Fruit fly (Drosophila melanogaster) whole organism, embryonic: ENCODE results near the gene CG10512.
A peak's percentile ranks its signal among the peaks of the same experiment; 100 is the strongest.

ENCODE experiments used
- CG10274 ChIP-seq: fragments of 200-800 bp; sonication (Bioruptor generic); optimal IDR thresholded peaks from 3 replicates; lab custom pipeline; 2017; ENCODE audit warnings: missing biosample characterization, mild to moderate bottlenecking, missing genetic modification characterization
- CG10959 ChIP-seq: fragments of 200-800 bp; sonication (Bioruptor generic); IDR thresholded peaks from 2 replicates; pipeline ENCODE4 v1.3.6; 2022; ENCODE audit warnings: missing biosample characterization, missing genetic modification characterization
- CG11398 ChIP-seq: fragments of 200-800 bp; sonication (Bioruptor generic); optimal IDR thresholded peaks from 2 replicates; lab custom pipeline; 2016; ENCODE audit warnings: missing biosample characterization, missing genetic modification characterization
- CG13424 ChIP-seq: fragments of 200-800 bp; sonication (Bioruptor generic); optimal IDR thresholded peaks from 2 replicates; lab custom pipeline; 2019; ENCODE audit warnings: missing biosample characterization, mild to moderate bottlenecking, missing genetic modification characterization, moderate library complexity
- CG13624 ChIP-seq: fragments of 200-800 bp; sonication (Bioruptor generic); optimal IDR thresholded peaks from 2 replicates; lab custom pipeline; 2016; ENCODE audit warnings: missing biosample characterization, missing genetic modification characterization
- CG15269 ChIP-seq: fragments of 200-800 bp; sonication (Bioruptor generic); optimal IDR thresholded peaks from 2 replicates; lab custom pipeline; 2018; ENCODE audit warnings: missing biosample characterization, mild to moderate bottlenecking, missing genetic modification characterization, moderate library complexity
- CG1529 ChIP-seq: fragments of 200-800 bp; sonication (Bioruptor generic); optimal IDR thresholded peaks from 3 replicates; lab custom pipeline; 2018; ENCODE audit warnings: missing biosample characterization, missing genetic modification characterization
- CG15601 ChIP-seq: fragments of 200-800 bp; sonication (Bioruptor generic); optimal IDR thresholded peaks from 3 replicates; lab custom pipeline; 2019; ENCODE audit warnings: missing biosample characterization, mild to moderate bottlenecking, missing genetic modification characterization, moderate library complexity
- CG16779 ChIP-seq: fragments of 200-800 bp; sonication (Bioruptor generic); IDR thresholded peaks from 2 replicates; pipeline ENCODE4 v1.3.6; 2022; ENCODE audit warnings: missing biosample characterization, missing genetic modification characterization
- CG16813 ChIP-seq: fragments of 200-800 bp; sonication (Bioruptor generic); IDR thresholded peaks from 3 replicates; pipeline ENCODE4 v1.3.6; 2022; ENCODE audit warnings: missing biosample characterization, missing genetic modification characterization; ENCODE audit not compliant: partially characterized antibody
- CG17186 ChIP-seq: fragments of 200-800 bp; sonication (Bioruptor generic); optimal IDR thresholded peaks from 3 replicates; lab custom pipeline; 2017; ENCODE audit warnings: missing biosample characterization, missing genetic modification reagents, missing genetic modification characterization
- CG17361 ChIP-seq: fragments of 200-800 bp; sonication (Bioruptor generic); IDR thresholded peaks from 3 replicates; pipeline ENCODE4 v1.3.6; 2022; ENCODE audit warnings: missing biosample characterization, missing genetic modification characterization
- CG17802 ChIP-seq: fragments of 200-800 bp; sonication (Bioruptor generic); optimal IDR thresholded peaks from 2 replicates; lab custom pipeline; 2018; ENCODE audit warnings: missing biosample characterization, mild to moderate bottlenecking, missing genetic modification characterization, moderate library complexity
- CG18476 ChIP-seq: fragments of 200-800 bp; sonication (Bioruptor generic); optimal IDR thresholded peaks from 2 replicates; lab custom pipeline; 2016; ENCODE audit warnings: missing biosample characterization, mild to moderate bottlenecking, missing genetic modification characterization
- CG2199 ChIP-seq: fragments of 200-800 bp; sonication (Bioruptor generic); IDR thresholded peaks from 3 replicates; pipeline ENCODE4 v1.3.6; 2022; ENCODE audit warnings: missing biosample characterization, missing genetic modification characterization
- CG2889 ChIP-seq: fragments of 200-800 bp; sonication (Bioruptor generic); IDR thresholded peaks from 3 replicates; pipeline ENCODE4 v1.3.6; 2022; ENCODE audit warnings: missing biosample characterization, missing genetic modification characterization
- CG31441 ChIP-seq: fragments of 200-800 bp; sonication (Bioruptor generic); IDR thresholded peaks from 2 replicates; pipeline ENCODE4 v1.3.6; 2022; ENCODE audit warnings: missing biosample characterization, missing genetic modification characterization
- CG32767 ChIP-seq: fragments of 200-800 bp; sonication (Bioruptor generic); IDR thresholded peaks from 2 replicates; pipeline ENCODE4 v1.3.6; 2022; ENCODE audit warnings: missing biosample characterization, missing genetic modification characterization
- CG3407 ChIP-seq: fragments of 200-800 bp; sonication (Bioruptor generic); optimal IDR thresholded peaks from 2 replicates; lab custom pipeline; 2018; ENCODE audit warnings: missing biosample characterization, mild to moderate bottlenecking, missing genetic modification characterization
- CG8924 ChIP-seq: fragments of 200-800 bp; optimal IDR thresholded peaks from 3 replicates; lab custom pipeline; 2019; ENCODE audit warnings: missing biosample characterization, mild to moderate bottlenecking, missing genetic modification characterization, moderate library complexity
- CG9215 ChIP-seq: fragments of 200-800 bp; sonication (Bioruptor generic); IDR thresholded peaks from 2 replicates; pipeline ENCODE4 v1.3.6; 2022; ENCODE audit warnings: missing biosample characterization, missing genetic modification characterization
- D ChIP-seq, 2 experiments: fragments of 200-800 bp in 1 of 2; fragments of >200 bp in 1 of 2; sonication (Bioruptor generic) in 1 of 2; optimal IDR thresholded peaks; 2 replicates in 1 of 2; 3 replicates in 1 of 2; lab custom pipeline; 2017; ENCODE audit warnings: mild to moderate bottlenecking in 1 of 2, missing biosample characterization in 1 of 2, missing genetic modification characterization in 1 of 2, missing genetic modification reagents in 1 of 2
- Deaf1 ChIP-seq: fragments of 200-800 bp; optimal IDR thresholded peaks from 3 replicates; lab custom pipeline; 2019; ENCODE audit warnings: missing biosample characterization, mild to moderate bottlenecking, missing genetic modification characterization, moderate library complexity
- Ets65A ChIP-seq: fragments of 200-800 bp; sonication (Bioruptor generic); peaks from one replicate; lab custom pipeline; 2016; ENCODE audit warnings: missing biosample characterization, missing genetic modification characterization
- Hmr ChIP-seq: fragments of 200-800 bp; sonication (Bioruptor generic); optimal IDR thresholded peaks from 3 replicates; lab custom pipeline; 2017; ENCODE audit warnings: mild to moderate bottlenecking, missing biosample characterization, missing genetic modification reagents, missing genetic modification characterization
- MTF-1 ChIP-seq: fragments of 200-800 bp; sonication (Bioruptor generic); optimal IDR thresholded peaks from 2 replicates; lab custom pipeline; 2018; ENCODE audit warnings: missing biosample characterization, mild to moderate bottlenecking, missing genetic modification characterization, borderline replicate concordance
- Meics ChIP-seq: fragments of 200-800 bp; sonication (Bioruptor generic); optimal IDR thresholded peaks from 2 replicates; lab custom pipeline; 2017; ENCODE audit warnings: missing biosample characterization, mild to moderate bottlenecking, missing genetic modification characterization
- Nf-YA ChIP-seq: fragments of 200-800 bp; sonication (Bioruptor generic); IDR thresholded peaks from 2 replicates; pipeline ENCODE4 v1.3.6; 2022; ENCODE audit warnings: missing biosample characterization, missing genetic modification characterization
- Ptx1 ChIP-seq: fragments of 200-800 bp; sonication (Bioruptor generic); IDR thresholded peaks from 2 replicates; pipeline ENCODE4 v1.3.6; 2022; ENCODE audit warnings: missing biosample characterization, missing genetic modification characterization
- Sry-β ChIP-seq: fragments of 200-800 bp; sonication (Bioruptor generic); optimal IDR thresholded peaks from 2 replicates; lab custom pipeline; 2018; ENCODE audit warnings: missing biosample characterization, mild to moderate bottlenecking, missing genetic modification characterization, moderate library complexity
- al ChIP-seq: fragments of 200-800 bp; sonication (Bioruptor generic); IDR thresholded peaks from 2 replicates; pipeline ENCODE4 v1.3.6; 2022; ENCODE audit warnings: missing biosample characterization, missing genetic modification characterization
- az2 ChIP-seq: fragments of 200-800 bp; sonication (Bioruptor generic); optimal IDR thresholded peaks from 3 replicates; lab custom pipeline; 2016; ENCODE audit warnings: missing biosample characterization, missing genetic modification characterization
- chinmo ChIP-seq: fragments of 200-800 bp; sonication (Bioruptor generic); IDR thresholded peaks from 4 replicates; pipeline ENCODE4 v1.3.6; 2022; ENCODE audit warnings: missing biosample characterization, missing genetic modification characterization; ENCODE audit not compliant: partially characterized antibody
- crol ChIP-seq: fragments of 200-800 bp; sonication (Bioruptor generic); IDR thresholded peaks from 2 replicates; pipeline ENCODE4 v1.3.6; 2022; ENCODE audit warnings: missing biosample characterization, missing genetic modification characterization
- dmrt11E ChIP-seq: fragments of 200-800 bp; sonication (Bioruptor generic); optimal IDR thresholded peaks from 3 replicates; lab custom pipeline; 2018; ENCODE audit warnings: missing biosample characterization, mild to moderate bottlenecking, missing genetic modification characterization, moderate library complexity
- ems ChIP-seq: fragments of 200-800 bp; sonication (Bioruptor generic); optimal IDR thresholded peaks from 3 replicates; lab custom pipeline; 2016; ENCODE audit warnings: missing biosample characterization, missing genetic modification characterization
- fd3F ChIP-seq: fragments of 200-800 bp; sonication (Bioruptor generic); optimal IDR thresholded peaks from 2 replicates; lab custom pipeline; 2018; ENCODE audit warnings: missing biosample characterization, mild to moderate bottlenecking, missing genetic modification characterization, moderate library complexity
- ftz-f1 ChIP-seq: fragments of 200-800 bp; sonication (Bioruptor generic); optimal IDR thresholded peaks from 2 replicates; lab custom pipeline; 2016; ENCODE audit warnings: missing biosample characterization, missing genetic modification characterization
- gcm ChIP-seq: fragments of 200-800 bp; sonication (Bioruptor generic); optimal IDR thresholded peaks from 2 replicates; lab custom pipeline; 2019; ENCODE audit warnings: missing biosample characterization, mild to moderate bottlenecking, missing genetic modification characterization, moderate library complexity
- gfzf ChIP-seq: fragments of 200-800 bp; sonication (Bioruptor generic); optimal IDR thresholded peaks from 2 replicates; lab custom pipeline; 2016; ENCODE audit warnings: missing biosample characterization, mild to moderate bottlenecking, missing genetic modification characterization, moderate library complexity
- grau ChIP-seq: fragments of 200-800 bp; optimal IDR thresholded peaks from 3 replicates; lab custom pipeline; 2019; ENCODE audit warnings: missing biosample characterization, mild to moderate bottlenecking, missing genetic modification characterization, moderate library complexity
- ind ChIP-seq: fragments of 200-800 bp; sonication (Bioruptor generic); optimal IDR thresholded peaks from 3 replicates; lab custom pipeline; 2016; ENCODE audit warnings: missing biosample characterization, missing genetic modification characterization
- nau ChIP-seq: fragments of 200-800 bp; sonication (Bioruptor generic); optimal IDR thresholded peaks from 3 replicates; lab custom pipeline; 2017; ENCODE audit warnings: missing biosample characterization, mild to moderate bottlenecking, missing genetic modification characterization, missing genetic modification reagents
- phol ChIP-seq: fragments of 200-800 bp; sonication (Bioruptor generic); optimal IDR thresholded peaks from 3 replicates; lab custom pipeline; 2018; ENCODE audit warnings: missing biosample characterization, mild to moderate bottlenecking, missing genetic modification characterization, moderate library complexity
- pros ChIP-seq: fragments of 200-800 bp; sonication (Bioruptor generic); optimal IDR thresholded peaks from 3 replicates; lab custom pipeline; 2019; ENCODE audit warnings: missing biosample characterization, mild to moderate bottlenecking, missing genetic modification characterization, moderate library complexity
- unc-4 ChIP-seq: fragments of 200-800 bp; sonication (Bioruptor generic); IDR thresholded peaks from 2 replicates; pipeline ENCODE4 v1.3.6; 2022; ENCODE audit warnings: missing biosample characterization, missing genetic modification characterization; ENCODE audit not compliant: partially characterized antibody
- vfl ChIP-seq: fragments of 200-800 bp; sonication (Bioruptor generic); optimal IDR thresholded peaks from 2 replicates; lab custom pipeline; 2016; ENCODE audit warnings: missing biosample characterization, missing genetic modification characterization
- wdn ChIP-seq: fragments of 200-800 bp; sonication (Bioruptor generic); IDR thresholded peaks from 2 replicates; pipeline ENCODE4 v1.3.6; 2022; ENCODE audit warnings: missing biosample characterization, missing genetic modification characterization

CG10512 gene

dm6 chr3L:21172527-21173253, 30.0 kb upstream of the CG10512 start, which contains the start of the genes chb and AsnS (continued):
- TF ChIP-seq MTF-1 (peak; percentile 66), CG15269 (tag; lab: Kevin White, UChicago) (peak; percentile 96), CG31441 (GFP tag; lab: Robert Waterston, UW) (peak; percentile 88), gfzf (GFP tag; lab: Kevin White, UChicago) (no peak), wdn (GFP tag; lab: Robert Waterston, UW) (peak; percentile 93), CG11398 (peak; percentile 10), CG10274 (GFP tag; lab: Kevin White, UChicago) (peak; percentile 56), CG10959 (GFP tag; lab: Robert Waterston, UW) (peak; percentile 56), pros (GFP tag; lab: Kevin White, UChicago) (no peak), CG13624 (GFP tag; lab: Kevin White, UChicago) (peak; percentile 79), Meics (GFP tag; lab: Kevin White, UChicago) (peak; percentile 91), CG17361 (GFP tag; lab: Robert Waterston, UW) (peak; percentile 92), grau (peak; percentile 94), CG16813 (GFP tag; lab: Robert Waterston, UW) (no peak), Nf-YA (GFP tag; lab: Robert Waterston, UW) (peak; percentile 90), unc-4 (GFP tag; lab: Robert Waterston, UW) (no peak), crol (GFP tag; lab: Robert Waterston, UW) (peak; percentile 12; the same call in 1 of the 2 replicates), vfl (GFP tag; lab: Kevin White, UChicago) (peak; percentile 39), CG17802 (peak; percentile 62), az2 (GFP tag; lab: Kevin White, UChicago) (peak; percentile 82), gcm (GFP tag; lab: Kevin White, UChicago) (peak; percentile 86), nau (GFP tag; lab: Kevin White, UChicago) (peak; percentile 70), CG15601 (peak; percentile 51), CG17186 (GFP tag; lab: Kevin White, UChicago) (no peak), CG1529 (peak; percentile 73), Ets65A (peak; percentile 39), Sry-β (GFP tag; lab: Kevin White, UChicago) (no peak), ftz-f1 (no peak), CG9215 (GFP tag; lab: Robert Waterston, UW) (peak; percentile 80), ind (GFP tag; lab: Kevin White, UChicago) (peak; percentile 86), CG16779 (GFP tag; lab: Robert Waterston, UW) (no peak; the same call in 1 of the 2 replicates), D (optimal IDR thresholded peaks at IDR 0.05; lab: Kevin White, UChicago) (no peak), D (GFP tag; optimal IDR thresholded peaks at IDR 0.05; lab: Kevin White, UChicago) (peak; percentile 71), al (peak; percentile 91), CG3407 (peak; percentile 76), phol (tag; lab: Kevin White, UChicago) (peak; percentile 91), dmrt11E (tag; lab: Kevin White, UChicago) (peak; percentile 38), chinmo (peak; percentile 89), CG32767 (GFP tag; lab: Robert Waterston, UW) (peak; percentile 80), Ptx1 (peak; percentile 96), CG18476 (GFP tag; lab: Kevin White, UChicago) (peak; percentile 73), fd3F (GFP tag; lab: Kevin White, UChicago) (peak; percentile 95), CG2199 (GFP tag; lab: Robert Waterston, UW) (peak; percentile 89; the same call in 2 of the 3 replicates), CG2889 (peak; percentile 88), CG13424 (tag; lab: Kevin White, UChicago) (peak; percentile 92), CG8924 (peak; percentile 94), ems (peak; percentile 69), Deaf1 (tag; lab: Kevin White, UChicago) (no peak), Hmr (GFP tag; lab: Kevin White, UChicago) (peak; percentile 88)
